Fruit fly (Drosophila melanogaster) whole organism, embryonic: ENCODE data around the gene Ppm1.

Source experiments
- Atf-2 ChIP-seq: fragments of 200-800 bp; sonication (Bioruptor generic); optimal IDR thresholded peaks from 2 replicates; lab custom pipeline; 2016; ENCODE audit warnings: missing biosample characterization, missing genetic modification characterization
- Bdp1 ChIP-seq: fragments of 200-800 bp; sonication (Bioruptor generic); optimal IDR thresholded peaks from 3 replicates; lab custom pipeline; 2016; ENCODE audit warnings: missing biosample characterization, missing genetic modification characterization
- CG10543 ChIP-seq: fragments of 200-800 bp; sonication (Bioruptor generic); optimal IDR thresholded peaks from 3 replicates; lab custom pipeline; 2017; ENCODE audit warnings: missing biosample characterization, mild to moderate bottlenecking, missing genetic modification characterization, moderate library complexity
- CG10959 ChIP-seq: fragments of 200-800 bp; sonication (Bioruptor generic); IDR thresholded peaks from 2 replicates; pipeline ENCODE4 v1.3.6; 2022; ENCODE audit warnings: missing biosample characterization, missing genetic modification characterization
- CG12104 ChIP-seq: fragments of 200-800 bp; sonication (Bioruptor generic); optimal IDR thresholded peaks from 3 replicates; lab custom pipeline; 2016; ENCODE audit warnings: missing biosample characterization, missing genetic modification characterization
- CG12769 ChIP-seq: fragments of 200-800 bp; sonication (Bioruptor generic); optimal IDR thresholded peaks from 2 replicates; lab custom pipeline; 2019; ENCODE audit warnings: missing biosample characterization, mild to moderate bottlenecking, missing genetic modification characterization, moderate library complexity
- CG12942 ChIP-seq: fragments of 200-800 bp; sonication (Bioruptor generic); optimal IDR thresholded peaks from 3 replicates; lab custom pipeline; 2016; ENCODE audit warnings: missing biosample characterization, missing genetic modification characterization
- CG14667 ChIP-seq: fragments of 200-800 bp; sonication (Bioruptor generic); IDR thresholded peaks from 2 replicates; pipeline ENCODE4 v1.3.6; 2022; ENCODE audit warnings: missing biosample characterization, missing genetic modification characterization
- CG14860 ChIP-seq: fragments of 200-800 bp; sonication (Bioruptor generic); IDR thresholded peaks from 3 replicates; pipeline ENCODE4 v1.3.6; 2022; ENCODE audit warnings: missing biosample characterization, missing genetic modification characterization; ENCODE audit not compliant: partially characterized antibody
- CG1529 ChIP-seq: fragments of 200-800 bp; sonication (Bioruptor generic); optimal IDR thresholded peaks from 3 replicates; lab custom pipeline; 2018; ENCODE audit warnings: missing biosample characterization, missing genetic modification characterization
- CG1832 ChIP-seq: fragments of 200-800 bp; sonication (Bioruptor generic); optimal IDR thresholded peaks from 2 replicates; lab custom pipeline; 2017; ENCODE audit warnings: missing biosample characterization, mild to moderate bottlenecking, missing genetic modification characterization, inconsistent platforms
- CG18476 ChIP-seq: fragments of 200-800 bp; sonication (Bioruptor generic); optimal IDR thresholded peaks from 2 replicates; lab custom pipeline; 2016; ENCODE audit warnings: missing biosample characterization, mild to moderate bottlenecking, missing genetic modification characterization
- CG3407 ChIP-seq: fragments of 200-800 bp; sonication (Bioruptor generic); optimal IDR thresholded peaks from 2 replicates; lab custom pipeline; 2018; ENCODE audit warnings: missing biosample characterization, mild to moderate bottlenecking, missing genetic modification characterization
- CG4424 ChIP-seq: fragments of 200-800 bp; sonication (Bioruptor generic); optimal IDR thresholded peaks from 3 replicates; lab custom pipeline; 2016; ENCODE audit warnings: missing biosample characterization, missing genetic modification characterization
- CG4707 ChIP-seq: fragments of 200-800 bp; sonication (Bioruptor generic); optimal IDR thresholded peaks from 2 replicates; lab custom pipeline; 2018; ENCODE audit warnings: missing biosample characterization, mild to moderate bottlenecking, missing genetic modification characterization, moderate library complexity
- CG6765 ChIP-seq: fragments of 200-800 bp; sonication (Bioruptor generic); optimal IDR thresholded peaks from 3 replicates; lab custom pipeline; 2017; ENCODE audit warnings: missing biosample characterization, mild to moderate bottlenecking, missing genetic modification characterization
- CG6791 ChIP-seq: fragments of 200-800 bp; sonication (Bioruptor generic); IDR thresholded peaks from 3 replicates; pipeline ENCODE4 v1.3.6; 2022; ENCODE audit warnings: missing biosample characterization, missing genetic modification characterization; ENCODE audit not compliant: partially characterized antibody
- CG6854 ChIP-seq: fragments of 200-800 bp; sonication (Bioruptor generic); optimal IDR thresholded peaks from 3 replicates; lab custom pipeline; 2017; ENCODE audit warnings: missing biosample characterization, mild to moderate bottlenecking, missing genetic modification characterization
- CG8478 ChIP-seq: fragments of >200 bp; optimal IDR thresholded peaks from 2 replicates; lab custom pipeline; 2018
- CHES-1-like ChIP-seq: fragments of 200-800 bp; sonication (Bioruptor generic); optimal IDR thresholded peaks from 2 replicates; lab custom pipeline; 2016; ENCODE audit warnings: missing biosample characterization, missing genetic modification characterization
- Drgx ChIP-seq: fragments of 200-800 bp; sonication (Bioruptor generic); IDR thresholded peaks from 2 replicates; pipeline ENCODE4 v1.3.6; 2022; ENCODE audit warnings: missing biosample characterization, missing genetic modification characterization
- Eip74EF ChIP-seq, 2 experiments: fragments of 200-800 bp in 1 of 2; fragments of >200 bp in 1 of 2; sonication (Bioruptor generic) in 1 of 2; optimal IDR thresholded peaks; 2 replicates each; lab custom pipeline; 2017 to 2019; ENCODE audit warnings: missing biosample characterization in 2 of 2, missing genetic modification characterization in 2 of 2, mild to moderate bottlenecking in 1 of 2, moderate library complexity in 1 of 2
- Mes4 ChIP-seq: fragments of 200-800 bp; sonication (Bioruptor generic); optimal IDR thresholded peaks from 2 replicates; lab custom pipeline; 2016; ENCODE audit warnings: missing biosample characterization, missing genetic modification characterization
- Myb ChIP-seq: fragments of 200-800 bp; sonication (Bioruptor generic); optimal IDR thresholded peaks from 2 replicates; lab custom pipeline; 2016; ENCODE audit warnings: missing biosample characterization, missing genetic modification characterization
- Rfx ChIP-seq: fragments of 200-800 bp; sonication (Bioruptor generic); IDR thresholded peaks from 2 replicates; pipeline ENCODE4 v1.3.6; 2022; ENCODE audit warnings: missing biosample characterization, missing genetic modification characterization
- Sox102F ChIP-seq: fragments of 200-800 bp; sonication (Bioruptor generic); optimal IDR thresholded peaks from 2 replicates; lab custom pipeline; 2018; ENCODE audit warnings: missing biosample characterization, mild to moderate bottlenecking, missing genetic modification characterization, moderate library complexity
- Sry-β ChIP-seq: fragments of 200-800 bp; sonication (Bioruptor generic); optimal IDR thresholded peaks from 2 replicates; lab custom pipeline; 2018; ENCODE audit warnings: missing biosample characterization, mild to moderate bottlenecking, missing genetic modification characterization, moderate library complexity
- Stat92E ChIP-seq, 3 experiments: fragments of >200 bp in 2 of 3; fragments of 200-800 bp in 1 of 3; sonication (Bioruptor generic) in 1 of 3; optimal IDR thresholded peaks; 2 replicates each; lab custom pipeline; 2017 to 2019; ENCODE audit warnings: missing biosample characterization in 3 of 3, missing genetic modification characterization in 3 of 3, mild to moderate bottlenecking in 1 of 3, moderate library complexity in 1 of 3
- Xrp1 ChIP-seq: fragments of 200-800 bp; sonication (Bioruptor generic); IDR thresholded peaks from 2 replicates; pipeline ENCODE4 v1.3.6; 2022; ENCODE audit warnings: missing biosample characterization, missing genetic modification characterization
- ase ChIP-seq: fragments of 200-800 bp; sonication (Bioruptor generic); IDR thresholded peaks from 3 replicates; pipeline ENCODE4 v1.3.6; 2022; ENCODE audit warnings: missing biosample characterization, missing genetic modification characterization
- bbx ChIP-seq: fragments of 200-800 bp; sonication (Bioruptor generic); IDR thresholded peaks from 2 replicates; pipeline ENCODE4 v1.3.6; 2022; ENCODE audit warnings: missing biosample characterization, missing genetic modification characterization; ENCODE audit not compliant: partially characterized antibody
- bigmax ChIP-seq: fragments of 200-800 bp; sonication (Bioruptor generic); optimal IDR thresholded peaks from 2 replicates; lab custom pipeline; 2018; ENCODE audit warnings: missing biosample characterization, mild to moderate bottlenecking, missing genetic modification characterization
- gem ChIP-seq: fragments of 200-800 bp; sonication (Bioruptor generic); optimal IDR thresholded peaks from 2 replicates; lab custom pipeline; 2019; ENCODE audit warnings: missing biosample characterization, mild to moderate bottlenecking, missing genetic modification characterization, moderate library complexity
- gsb ChIP-seq: fragments of 200-800 bp; sonication (Bioruptor generic); IDR thresholded peaks from 2 replicates; pipeline ENCODE4 v1.3.6; 2022; ENCODE audit warnings: missing biosample characterization, missing genetic modification characterization
- gsb-n ChIP-seq: fragments of 200-800 bp; sonication (Bioruptor generic); optimal IDR thresholded peaks from 3 replicates; lab custom pipeline; 2018; ENCODE audit warnings: missing biosample characterization, mild to moderate bottlenecking, missing genetic modification characterization
- mld ChIP-seq: fragments of 200-800 bp; sonication (Bioruptor generic); IDR thresholded peaks from 3 replicates; pipeline ENCODE4 v1.3.6; 2022; ENCODE audit warnings: missing biosample characterization, missing genetic modification characterization; ENCODE audit not compliant: partially characterized antibody
- pho ChIP-seq: fragments of 200-800 bp; sonication (Bioruptor generic); optimal IDR thresholded peaks from 2 replicates; lab custom pipeline; 2016; ENCODE audit warnings: missing biosample characterization, missing genetic modification characterization
- stc ChIP-seq: fragments of 200-800 bp; sonication (Bioruptor generic); IDR thresholded peaks from 2 replicates; pipeline ENCODE4 v1.3.6; 2022; ENCODE audit warnings: missing biosample characterization, missing genetic modification characterization
- tna ChIP-seq: fragments of 200-800 bp; sonication (Bioruptor generic); IDR thresholded peaks from 2 replicates; pipeline ENCODE4 v1.3.6; 2022; ENCODE audit warnings: missing biosample characterization, missing genetic modification characterization; ENCODE audit not compliant: partially characterized antibody
- ttk ChIP-seq: fragments of 200-800 bp; sonication (Bioruptor generic); IDR thresholded peaks from 2 replicates; pipeline ENCODE4 v2.1.2; 2022; ENCODE audit warnings: missing biosample characterization, missing genetic modification characterization
- twi ChIP-seq: fragments of 200-800 bp; optimal IDR thresholded peaks from 2 replicates; lab custom pipeline; 2019; ENCODE audit warnings: missing biosample characterization, mild to moderate bottlenecking, missing genetic modification characterization, moderate library complexity
- unpg ChIP-seq: fragments of 200-800 bp; sonication (Bioruptor generic); optimal IDR thresholded peaks from 3 replicates; lab custom pipeline; 2018; ENCODE audit warnings: missing biosample characterization, mild to moderate bottlenecking, missing genetic modification characterization, moderate library complexity
- vnd ChIP-seq: fragments of 200-800 bp; sonication (Bioruptor generic); IDR thresholded peaks from 3 replicates; pipeline ENCODE4 v1.3.6; 2022; ENCODE audit warnings: missing biosample characterization, missing genetic modification characterization; ENCODE audit not compliant: partially characterized antibody
- wdn ChIP-seq: fragments of 200-800 bp; sonication (Bioruptor generic); IDR thresholded peaks from 2 replicates; pipeline ENCODE4 v1.3.6; 2022; ENCODE audit warnings: missing biosample characterization, missing genetic modification characterization
- wek ChIP-seq: fragments of 200-800 bp; sonication (Bioruptor generic); optimal IDR thresholded peaks from 3 replicates; lab custom pipeline; 2018; ENCODE audit warnings: missing biosample characterization, mild to moderate bottlenecking, missing genetic modification characterization, moderate library complexity
- yki ChIP-seq: fragments of >200 bp; optimal IDR thresholded peaks from 3 replicates; lab custom pipeline; 2018
- zen2 ChIP-seq: fragments of 200-800 bp; sonication (Bioruptor generic); IDR thresholded peaks from 3 replicates; pipeline ENCODE4 v1.3.6; 2022; ENCODE audit warnings: missing biosample characterization, missing genetic modification characterization; ENCODE audit not compliant: partially characterized antibody

The Ppm1 gene

dm6 chr3L:629353-629915 is 48.3 kb downstream of the Ppm1 start (continued):
- no peak for TF ChIP-seq ase (GFP tag; lab: Robert Waterston, UW)
- peak; percentile 30; the same call in 1 of the 2 replicates for TF ChIP-seq wdn
- TF ChIP-seq bbx (GFP tag; lab: Robert Waterston, UW) = 0 out of 2 replicates have a peak, but pooled peaks have one; percentile 43
- TF ChIP-seq CG10543 (GFP tag; lab: Kevin White, UChicago) = peak; percentile 89
- TF ChIP-seq twi = no peak
- no peak for TF ChIP-seq CG1832 (GFP tag; lab: Kevin White, UChicago)
- TF ChIP-seq Eip74EF (GFP tag; optimal IDR thresholded peaks at IDR 0.05; lab: Kevin White, UChicago) = peak in 1 of 2 experiments; percentile 8
- TF ChIP-seq gem (tag; lab: Kevin White, UChicago) = peak; percentile 32
- peak; percentile 49 for TF ChIP-seq Drgx (GFP tag; lab: Robert Waterston, UW)
- TF ChIP-seq CG6854 (GFP tag; lab: Kevin White, UChicago) = peak; percentile 9
- TF ChIP-seq CG12104 (GFP tag; lab: Kevin White, UChicago) = peak; percentile 52
- peak; percentile 37 for TF ChIP-seq CG8478 (lab: Kevin White, UChicago)
- peak; percentile 36; the same call in 1 of the 2 replicates for TF ChIP-seq stc (GFP tag; lab: Robert Waterston, UW)

DNA sequence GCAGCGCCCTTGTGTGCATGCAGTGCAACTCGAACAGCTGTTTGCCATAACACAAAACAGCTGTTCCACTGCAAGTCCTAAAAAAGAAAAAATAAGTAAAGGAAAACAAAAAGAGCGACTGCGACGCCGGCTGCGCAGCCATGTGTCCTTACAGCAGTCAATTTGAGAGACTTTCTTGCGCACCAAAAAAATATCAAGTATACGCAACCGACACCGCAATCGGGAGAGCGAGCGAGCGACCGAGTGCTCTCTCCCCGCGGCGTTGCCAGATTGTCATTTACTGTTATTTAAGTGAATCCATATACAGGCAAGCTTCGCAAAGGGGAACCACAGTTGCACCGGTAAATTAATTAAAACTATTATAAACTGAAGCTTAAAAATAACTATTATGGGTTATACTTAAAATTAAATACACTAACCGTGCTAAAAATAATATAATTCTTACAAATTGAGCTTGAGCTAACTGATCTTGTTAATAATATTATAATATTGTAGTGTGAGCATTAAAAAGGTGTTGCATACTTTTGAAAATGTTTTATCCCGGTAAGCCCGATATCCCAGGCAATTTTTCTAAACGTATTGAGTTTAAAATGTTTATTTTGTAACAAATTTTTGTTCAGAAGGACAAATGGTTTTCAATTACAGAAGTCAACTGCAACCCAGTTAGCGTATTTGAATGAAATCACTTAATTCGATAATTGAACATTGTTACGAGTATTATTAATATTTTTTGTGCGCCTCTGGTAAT is 49.0 kb downstream of the Ppm1 start:
- TF ChIP-seq CG6791 = no peak
- TF ChIP-seq yki (lab: Kevin White, UChicago) = no peak
- no peak for TF ChIP-seq CG4707
- TF ChIP-seq CHES-1-like (GFP tag; lab: Kevin White, UChicago) = peak; percentile 40
- TF ChIP-seq mld (GFP tag; lab: Robert Waterston, UW) = no peak
- no peak for TF ChIP-seq tna (GFP tag; lab: Robert Waterston, UW)
- TF ChIP-seq zen2 = no peak
- TF ChIP-seq unpg (GFP tag; lab: Kevin White, UChicago) = peak; percentile 29
- TF ChIP-seq Mes4 = no peak
- no peak for TF ChIP-seq Stat92E (GFP tag; optimal IDR thresholded peaks at IDR 0.05; lab: Kevin White, UChicago)
- TF ChIP-seq CG14860 (GFP tag; lab: Robert Waterston, UW) = no peak
- TF ChIP-seq Atf-2 (GFP tag; lab: Kevin White, UChicago) = no peak
- TF ChIP-seq CG14667 (GFP tag; lab: Robert Waterston, UW) = peak; percentile 56
- TF ChIP-seq ttk = peak; percentile 44; the same call in 1 of the 2 replicates
- TF ChIP-seq bigmax (GFP tag; lab: Kevin White, UChicago) = no peak
- TF ChIP-seq gsb-n (tag; lab: Kevin White, UChicago) = no peak
- peak; percentile 79 for TF ChIP-seq Rfx
- peak; percentile 50; the same call in 1 of the 2 replicates for TF ChIP-seq Xrp1 (GFP tag; lab: Robert Waterston, UW)
- no peak for TF ChIP-seq gsb (GFP tag; lab: Robert Waterston, UW)
- TF ChIP-seq wek (GFP tag; lab: Kevin White, UChicago) = no peak
- no peak for TF ChIP-seq CG3407 (GFP tag; lab: Kevin White, UChicago)
- no peak for TF ChIP-seq vnd
- no peak for TF ChIP-seq Sry-β
- TF ChIP-seq CG6765 (GFP tag; lab: Kevin White, UChicago) = no peak
- TF ChIP-seq CG10959 (GFP tag; lab: Robert Waterston, UW) = no peak
- TF ChIP-seq CG8478 (lab: Kevin White, UChicago) = no peak
- TF ChIP-seq CG12942 = no peak
- TF ChIP-seq CG18476 (GFP tag; lab: Kevin White, UChicago) = no peak
- peak; percentile 39 for TF ChIP-seq Sox102F (GFP tag; lab: Kevin White, UChicago)
- TF ChIP-seq CG1529 = no peak
- no peak for TF ChIP-seq pho (GFP tag; lab: Kevin White, UChicago)
- no peak for TF ChIP-seq Bdp1 (GFP tag; lab: Kevin White, UChicago)
- no peak for TF ChIP-seq Myb (GFP tag; lab: Kevin White, UChicago)
- peak; percentile 49 for TF ChIP-seq CG4424 (GFP tag; lab: Kevin White, UChicago)
- TF ChIP-seq CG12769 = peak; percentile 30
